Worm (Caenorhabditis elegans): ENCODE data around the gene ckb-2.

Gene ckb-2

DNA sequence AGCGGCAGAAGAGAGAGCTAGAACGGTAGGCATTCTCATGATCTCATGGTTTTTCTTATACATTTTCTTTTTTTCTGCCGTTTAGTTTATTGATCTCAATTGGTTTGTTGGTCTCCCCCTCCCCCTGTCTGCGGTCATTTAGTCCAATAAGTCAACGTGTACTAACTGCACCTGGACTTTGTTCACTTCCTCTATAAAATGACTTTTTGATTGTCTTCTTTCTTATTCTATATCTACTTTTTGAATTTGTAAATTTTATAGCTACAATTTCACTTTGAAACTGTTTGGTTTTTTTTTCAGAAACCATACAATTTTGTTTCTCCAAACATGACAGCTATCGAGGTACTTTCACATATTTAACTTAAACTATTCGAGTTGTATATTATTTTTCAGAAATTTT is at the start of gene ckb-2:
TSS of gene ckb-2 (plus strand) at position 301 of the 400 bp plus-strand sequence.
- no peak for TF ChIP-seq flt-1 (GFP tag; IDR thresholded peaks at IDR 0.05)
- no peak for TF ChIP-seq med-1 (GFP tag; optimal IDR thresholded peaks at IDR 0.05; ENCODE audit: insufficient read depth)
- no peak for TF ChIP-seq ztf-29 (GFP tag; IDR thresholded peaks at IDR 0.05)
- TF ChIP-seq tab-1 (GFP tag; IDR thresholded peaks at IDR 0.05), result no peak
- TF ChIP-seq klf-2 (GFP tag; conservative IDR thresholded peaks at IDR 0.05), result no peak
- TF ChIP-seq ref-1 (GFP tag; conservative IDR thresholded peaks at IDR 0.05), result no peak
- TF ChIP-seq ztf-23 (GFP tag; IDR thresholded peaks at IDR 0.05), result no peak
- no peak for TF ChIP-seq cog-1 (tag; optimal IDR thresholded peaks at IDR 0.05)
- TF ChIP-seq T22C8.4 (GFP tag; IDR thresholded peaks at IDR 0.05), result no peak

DNA sequence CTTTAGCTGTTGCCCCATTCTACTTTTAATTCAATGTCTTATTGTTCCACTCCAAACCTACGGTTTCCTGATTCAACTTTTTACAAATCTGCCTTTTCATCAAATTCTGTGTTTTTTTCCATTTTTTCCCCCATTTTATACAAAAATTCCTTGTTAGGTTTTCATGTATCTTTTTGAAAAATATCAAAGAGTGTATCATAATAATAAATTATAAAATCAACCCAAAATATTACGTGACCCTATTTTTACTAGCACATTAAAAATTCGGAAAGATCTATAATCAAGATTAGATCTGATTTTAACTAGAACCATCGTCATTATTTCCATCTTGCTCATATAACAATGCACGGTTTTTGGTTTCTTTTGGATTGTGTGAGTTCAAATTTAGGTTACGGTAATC is 47.6 kb upstream of the ckb-2 start, which contains the start of gene H38K22.6:
TSS of gene H38K22.6 (plus strand) at position 301 of the 400 bp plus-strand sequence.
- no peak for TF ChIP-seq T22C8.4 (GFP tag; IDR thresholded peaks at IDR 0.05)
- TF ChIP-seq tab-1 (GFP tag; IDR thresholded peaks at IDR 0.05), result no peak
- TF ChIP-seq ztf-29 (GFP tag; IDR thresholded peaks at IDR 0.05), result no peak
- no peak for TF ChIP-seq flt-1 (GFP tag; IDR thresholded peaks at IDR 0.05)
- TF ChIP-seq ref-1 (GFP tag; conservative IDR thresholded peaks at IDR 0.05), result no peak
- no peak for TF ChIP-seq ztf-23 (GFP tag; IDR thresholded peaks at IDR 0.05)
- TF ChIP-seq klf-2 (GFP tag; conservative IDR thresholded peaks at IDR 0.05), result no peak
- no peak for TF ChIP-seq cog-1 (tag; optimal IDR thresholded peaks at IDR 0.05)
- TF ChIP-seq med-1 (GFP tag; optimal IDR thresholded peaks at IDR 0.05; ENCODE audit: insufficient read depth), result no peak

DNA sequence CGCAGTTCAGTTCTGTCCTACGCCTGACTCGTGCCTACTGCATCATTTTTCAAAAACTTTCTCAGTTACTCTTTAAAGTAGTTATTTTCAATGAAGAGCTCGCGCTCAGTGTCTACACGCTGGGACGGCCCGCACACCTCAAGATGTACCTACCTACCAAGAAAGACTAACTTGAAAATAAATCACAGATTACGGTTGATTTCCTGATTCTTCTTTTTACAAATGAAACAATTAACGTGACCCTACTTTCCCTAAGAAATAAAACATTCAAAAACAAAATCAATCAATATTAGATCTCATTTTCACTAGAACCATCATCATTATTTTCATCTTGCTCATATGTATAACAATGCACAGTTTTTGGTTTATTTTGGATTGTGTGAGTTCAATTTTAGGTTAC is 46.4 kb upstream of the ckb-2 start, which contains the start of gene H38K22.7:
TSS of gene H38K22.7 (plus strand) at position 301 of the 400 bp plus-strand sequence.
- no peak for TF ChIP-seq T22C8.4 (GFP tag; IDR thresholded peaks at IDR 0.05)
- TF ChIP-seq flt-1 (GFP tag; IDR thresholded peaks at IDR 0.05), result no peak
- TF ChIP-seq tab-1 (GFP tag; IDR thresholded peaks at IDR 0.05), result no peak
- TF ChIP-seq cog-1 (tag; optimal IDR thresholded peaks at IDR 0.05), result no peak
- TF ChIP-seq ztf-29 (GFP tag; IDR thresholded peaks at IDR 0.05), result no peak
- no peak for TF ChIP-seq ref-1 (GFP tag; conservative IDR thresholded peaks at IDR 0.05)
- no peak for TF ChIP-seq ztf-23 (GFP tag; IDR thresholded peaks at IDR 0.05)
- TF ChIP-seq klf-2 (GFP tag; conservative IDR thresholded peaks at IDR 0.05), result no peak
- no peak for TF ChIP-seq med-1 (GFP tag; optimal IDR thresholded peaks at IDR 0.05; ENCODE audit: insufficient read depth)

DNA sequence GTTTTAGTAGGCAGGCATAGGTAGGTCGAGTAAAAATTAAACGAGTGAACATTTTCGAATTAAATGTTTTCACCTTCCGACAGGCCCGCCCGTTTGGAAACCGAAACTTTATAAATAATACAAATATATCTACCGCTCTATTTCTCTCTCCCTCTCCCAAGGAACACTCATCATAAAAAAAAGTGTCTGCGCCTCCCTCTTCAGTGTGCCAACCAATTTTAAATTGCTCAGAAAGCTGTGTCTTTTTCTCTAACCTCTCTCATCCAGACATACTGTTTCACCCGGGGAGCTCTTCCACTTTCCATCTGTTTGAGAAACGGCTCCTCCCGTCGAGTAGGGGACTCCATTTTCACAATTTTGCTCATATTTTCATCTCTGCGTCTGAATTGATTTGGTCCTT is 44.6 kb upstream of the ckb-2 start:
- no peak for TF ChIP-seq flt-1 (GFP tag; IDR thresholded peaks at IDR 0.05)
- TF ChIP-seq ztf-23 (GFP tag; IDR thresholded peaks at IDR 0.05), result no peak
- TF ChIP-seq ztf-29 (GFP tag; IDR thresholded peaks at IDR 0.05), result no peak
- TF ChIP-seq T22C8.4 (GFP tag; IDR thresholded peaks at IDR 0.05), result no peak

DNA sequence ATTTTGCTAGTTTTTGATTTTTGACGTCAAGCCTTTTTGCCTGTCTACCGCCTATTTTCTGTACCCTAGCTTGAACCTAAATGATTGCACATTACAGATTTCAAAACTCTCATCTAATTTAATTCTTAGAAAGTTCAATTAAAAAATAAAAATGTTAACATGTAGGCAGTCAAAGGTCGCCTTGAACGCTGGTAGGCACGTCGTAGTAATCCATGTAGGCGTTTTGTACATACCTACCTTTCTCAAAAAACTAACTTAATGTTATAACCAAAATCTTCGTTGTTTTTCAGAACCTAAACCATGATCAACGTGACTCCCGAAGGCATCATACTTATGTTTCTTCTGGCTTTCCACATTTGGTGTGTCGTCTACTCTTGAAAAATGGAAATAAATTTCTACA is 43.9 kb upstream of the ckb-2 start, which contains the start of gene H38K22.9:
TSS of gene H38K22.9 (plus strand) at position 301 of the 400 bp plus-strand sequence.
- TF ChIP-seq klf-2 (GFP tag; conservative IDR thresholded peaks at IDR 0.05) (no peak), med-1 (GFP tag; optimal IDR thresholded peaks at IDR 0.05; ENCODE audit: insufficient read depth) (no peak), T22C8.4 (GFP tag; IDR thresholded peaks at IDR 0.05) (no peak)

DNA sequence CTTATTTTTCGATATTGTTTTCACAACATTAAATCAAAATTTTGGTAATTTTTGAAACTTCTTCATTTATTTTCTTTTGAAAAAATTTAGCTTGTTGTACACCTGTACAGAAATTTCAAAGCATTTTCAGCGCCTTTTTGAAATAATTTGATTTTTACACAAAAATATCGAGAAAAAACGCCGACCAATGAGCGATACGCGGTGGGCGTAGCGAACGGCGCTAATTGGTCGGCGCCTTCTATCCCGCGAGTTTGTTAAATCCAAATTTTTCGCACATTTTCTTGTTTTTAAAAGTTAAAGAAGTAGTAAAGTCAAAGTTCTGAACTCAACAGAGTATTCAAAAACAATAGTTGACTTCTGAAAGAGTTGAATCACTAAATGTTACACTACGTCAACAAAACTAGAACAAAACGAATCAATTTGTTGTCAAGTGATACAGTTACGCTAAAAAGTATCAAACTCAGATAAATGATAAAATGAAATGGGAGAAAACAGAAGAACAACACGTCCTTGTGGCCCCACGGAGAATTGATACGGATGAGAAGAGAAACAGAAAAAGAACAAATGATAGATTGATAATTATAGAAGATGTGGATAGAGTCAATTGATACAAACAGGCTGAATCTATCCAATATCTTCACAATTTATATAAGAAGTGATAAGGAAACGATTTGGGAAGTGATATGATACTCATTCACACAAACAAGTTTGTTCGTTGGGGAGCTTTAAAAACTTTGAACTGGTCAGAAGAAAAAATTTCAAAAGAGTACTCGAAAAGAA is 39.4 kb upstream of the ckb-2 start:
- no peak for TF ChIP-seq klf-2 (GFP tag; conservative IDR thresholded peaks at IDR 0.05)
- TF ChIP-seq ref-1 (GFP tag; conservative IDR thresholded peaks at IDR 0.05), result no peak
- no peak for TF ChIP-seq ztf-29 (GFP tag; IDR thresholded peaks at IDR 0.05)
- TF ChIP-seq flt-1 (GFP tag; IDR thresholded peaks at IDR 0.05), result no peak
- no peak for TF ChIP-seq tab-1 (GFP tag; IDR thresholded peaks at IDR 0.05)
- TF ChIP-seq ztf-23 (GFP tag; IDR thresholded peaks at IDR 0.05), result no peak
- TF ChIP-seq med-1 (GFP tag; optimal IDR thresholded peaks at IDR 0.05; ENCODE audit: insufficient read depth), result no peak
- TF ChIP-seq cog-1 (tag; optimal IDR thresholded peaks at IDR 0.05), result no peak
- TF ChIP-seq T22C8.4 (GFP tag; IDR thresholded peaks at IDR 0.05), result no peak

DNA sequence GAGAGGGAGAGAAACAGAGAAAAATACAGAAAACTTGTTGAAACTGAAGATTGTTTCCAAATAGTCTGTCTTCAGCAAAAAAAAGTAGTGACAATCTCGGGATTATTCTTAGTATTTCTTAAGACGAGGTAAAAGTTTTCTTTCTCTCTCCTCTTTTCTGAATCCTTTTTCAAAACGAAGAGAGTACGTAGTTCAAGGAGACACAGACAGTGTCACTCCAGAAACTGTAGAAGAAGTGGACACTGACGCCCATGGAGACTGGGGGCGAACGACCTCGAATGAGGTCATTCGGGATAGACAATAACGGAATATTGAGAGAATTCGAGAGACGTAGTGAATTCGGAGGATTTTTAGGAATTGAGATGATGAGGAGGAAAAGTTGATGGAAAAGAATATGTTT is 36.8 kb upstream of the ckb-2 start, which contains the start of gene gly-6:
TSS of gene gly-6 (minus strand) at position 245 of the 400 bp plus-strand sequence.
- TF ChIP-seq klf-2 (GFP tag; conservative IDR thresholded peaks at IDR 0.05), result no peak
- TF ChIP-seq tab-1 (GFP tag; IDR thresholded peaks at IDR 0.05), result no peak
- no peak for TF ChIP-seq med-1 (GFP tag; optimal IDR thresholded peaks at IDR 0.05; ENCODE audit: insufficient read depth)
- no peak for TF ChIP-seq cog-1 (tag; optimal IDR thresholded peaks at IDR 0.05)
- no peak for TF ChIP-seq T22C8.4 (GFP tag; IDR thresholded peaks at IDR 0.05)
- no peak for TF ChIP-seq ref-1 (GFP tag; conservative IDR thresholded peaks at IDR 0.05)
- no peak for TF ChIP-seq ztf-23 (GFP tag; IDR thresholded peaks at IDR 0.05)
- TF ChIP-seq ztf-29 (GFP tag; IDR thresholded peaks at IDR 0.05), result no peak
- TF ChIP-seq flt-1 (GFP tag; IDR thresholded peaks at IDR 0.05), result no peak

DNA sequence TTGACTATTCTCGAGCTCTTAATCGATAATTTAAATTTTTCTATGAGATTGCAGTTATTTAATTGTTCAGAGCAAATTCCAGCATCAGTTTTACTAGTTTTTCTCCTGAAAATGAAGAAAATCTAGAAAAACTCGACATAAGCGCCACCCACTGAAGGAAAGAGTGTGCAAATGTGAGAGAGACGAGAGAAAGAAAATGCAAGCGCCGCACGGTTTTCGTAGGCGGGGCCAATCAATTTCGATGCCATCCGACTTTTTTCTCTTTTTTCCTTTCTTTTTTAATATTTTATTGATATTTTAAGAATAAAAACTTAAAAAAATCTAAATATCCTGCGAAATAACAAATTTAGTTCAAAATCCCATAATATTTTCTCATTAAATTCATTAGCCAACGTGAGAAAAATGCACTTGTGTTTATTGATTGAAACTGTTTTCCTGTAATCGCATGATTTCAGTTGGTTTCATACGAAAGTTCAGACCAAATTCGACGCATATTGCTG is 35.2 kb upstream of the ckb-2 start, which contains the start of gene cdk-12:
TSS of gene cdk-12 (plus strand) at position 450 of the 500 bp plus-strand sequence.
- TF ChIP-seq T22C8.4 (GFP tag; IDR thresholded peaks at IDR 0.05) (no peak), ztf-29 (GFP tag; IDR thresholded peaks at IDR 0.05) (no peak), med-1 (GFP tag; optimal IDR thresholded peaks at IDR 0.05; ENCODE audit: insufficient read depth) (no peak), cog-1 (tag; optimal IDR thresholded peaks at IDR 0.05) (no peak), ref-1 (GFP tag; conservative IDR thresholded peaks at IDR 0.05) (no peak), flt-1 (GFP tag; IDR thresholded peaks at IDR 0.05) (no peak), tab-1 (GFP tag; IDR thresholded peaks at IDR 0.05) (no peak), klf-2 (GFP tag; conservative IDR thresholded peaks at IDR 0.05) (no peak), ztf-23 (GFP tag; IDR thresholded peaks at IDR 0.05) (no peak)

DNA sequence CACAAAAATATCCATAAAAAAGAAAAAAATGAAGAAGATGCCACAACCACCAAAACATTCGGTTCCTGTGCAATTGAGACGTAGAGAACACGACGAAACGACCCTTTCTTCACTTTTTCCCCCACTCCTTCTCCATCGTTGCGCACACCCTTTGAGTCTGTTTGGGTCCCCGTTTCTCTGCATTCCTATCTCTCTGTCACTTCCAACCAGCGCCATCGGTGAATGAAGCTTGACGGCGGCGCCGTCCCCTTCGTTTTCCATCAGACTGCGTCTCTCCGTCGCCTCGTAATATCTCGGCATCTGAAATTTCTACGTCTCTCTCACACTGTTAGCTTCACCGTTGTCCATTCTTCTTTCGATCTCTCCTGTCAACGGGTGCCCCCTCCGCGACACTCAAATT is 32.1 kb upstream of the ckb-2 start:
- TF ChIP-seq flt-1 (GFP tag; IDR thresholded peaks at IDR 0.05), result no peak
- TF ChIP-seq klf-2 (GFP tag; conservative IDR thresholded peaks at IDR 0.05), result no peak
- TF ChIP-seq ztf-23 (GFP tag; IDR thresholded peaks at IDR 0.05), result no peak
- no peak for TF ChIP-seq med-1 (GFP tag; optimal IDR thresholded peaks at IDR 0.05; ENCODE audit: insufficient read depth)
- no peak for TF ChIP-seq tab-1 (GFP tag; IDR thresholded peaks at IDR 0.05)
- no peak for TF ChIP-seq ztf-29 (GFP tag; IDR thresholded peaks at IDR 0.05)
- no peak for TF ChIP-seq cog-1 (tag; optimal IDR thresholded peaks at IDR 0.05)
- TF ChIP-seq ref-1 (GFP tag; conservative IDR thresholded peaks at IDR 0.05), result no peak
- TF ChIP-seq T22C8.4 (GFP tag; IDR thresholded peaks at IDR 0.05), result no peak
